Worm (Caenorhabditis elegans): ENCODE results near the gene T25B2.3.

ce11 chrX:6128225-6128686 lies 47.7 kb upstream of the T25B2.3 start, which contains the start of gene C15H9.9:
- no peak for TF ChIP-seq dao-5 (tag; optimal IDR thresholded peaks at IDR 0.05)
- TF ChIP-seq him-1 (tag; optimal IDR thresholded peaks at IDR 0.05) = peak; percentile 54
